Worm (Caenorhabditis elegans) whole organism, midembryonic: ENCODE data around the gene Y66D12A.1.

Experiments used
- T22C8.4 ChIP-seq: fragments of 200-800 bp; sonication (Bioruptor generic); IDR thresholded peaks from 2 replicates; pipeline ENCODE4 v1.3.6; 2022; ENCODE audit warnings: missing genetic modification characterization, missing compliant biosample characterization
- cog-1 ChIP-seq: sonication (generic microtip); optimal IDR thresholded peaks from 2 replicates; lab custom pipeline; 2016; ENCODE audit warnings: missing genetic modification characterization, missing compliant biosample characterization
- flt-1 ChIP-seq: fragments of 200-800 bp; sonication (Bioruptor generic); IDR thresholded peaks from 2 replicates; pipeline ENCODE4 v1.3.6; 2022; ENCODE audit warnings: missing genetic modification characterization, missing compliant biosample characterization
- klf-2 ChIP-seq: fragments of 200-800 bp; sonication (Bioruptor generic); conservative IDR thresholded peaks from 2 replicates; pipeline ENCODE4 v1.3.6; 2022; ENCODE audit warnings: missing genetic modification reagents, missing genetic modification characterization, missing compliant biosample characterization
- med-1 ChIP-seq: sonication (generic microtip); optimal IDR thresholded peaks from 2 replicates; lab custom pipeline; 2017; ENCODE audit warnings: missing genetic modification characterization, mild to moderate bottlenecking, missing compliant biosample characterization, antibody characterized with exemption, missing genetic modification reagents; ENCODE audit not compliant: insufficient read depth
- ref-1 ChIP-seq: fragments of 200-800 bp; sonication (Bioruptor generic); conservative IDR thresholded peaks from 2 replicates; pipeline ENCODE4 v1.3.6; 2022; ENCODE audit warnings: missing genetic modification reagents, missing genetic modification characterization, missing compliant biosample characterization
- tab-1 ChIP-seq: fragments of 200-800 bp; sonication (Bioruptor generic); IDR thresholded peaks from 2 replicates; pipeline ENCODE4 v1.3.6; 2022; ENCODE audit warnings: missing genetic modification characterization, missing compliant biosample characterization
- ztf-23 ChIP-seq: fragments of 200-800 bp; sonication (Bioruptor generic); IDR thresholded peaks from 2 replicates; pipeline ENCODE4 v1.3.6; 2022; ENCODE audit warnings: missing genetic modification reagents, missing genetic modification characterization, missing compliant biosample characterization
- ztf-29 ChIP-seq: fragments of 200-800 bp; sonication (Bioruptor generic); IDR thresholded peaks from 2 replicates; pipeline ENCODE4 v1.3.6; 2022; ENCODE audit warnings: missing genetic modification reagents, missing genetic modification characterization, missing compliant biosample characterization

Y66D12A.1 gene

ce11 chrIII:11580428-11580885 lies 27.5 kb upstream of the Y66D12A.1 start, which contains the start of gene Y66D12A.7:
Gene Y66D12A.7 (minus strand): TSS chrIII:11580478.
- TF ChIP-seq tab-1 (GFP tag; lab: Robert Waterston, UW) (no peak), med-1 (GFP tag; lab: Kevin White, UChicago) (no peak), cog-1 (tag; lab: Kevin White, UChicago) (no peak), klf-2 (no peak), ref-1 (GFP tag; lab: Robert Waterston, UW) (no peak), ztf-23 (GFP tag; lab: Robert Waterston, UW) (no peak), ztf-29 (GFP tag; lab: Robert Waterston, UW) (no peak), T22C8.4 (no peak), flt-1 (GFP tag; lab: Robert Waterston, UW) (no peak)

ce11 chrIII:11581372-11581771 lies 26.6 kb upstream of the Y66D12A.1 start, which contains the start of the genes Y66D12A.6 and ceh-92:
Gene Y66D12A.6 (minus strand): TSS chrIII:11581402.
Gene ceh-92 (plus strand): TSS chrIII:11581600.
- TF ChIP-seq cog-1 (tag; lab: Kevin White, UChicago) (no peak), tab-1 (GFP tag; lab: Robert Waterston, UW) (no peak), ztf-23 (GFP tag; lab: Robert Waterston, UW) (no peak), T22C8.4 (no peak), ref-1 (GFP tag; lab: Robert Waterston, UW) (no peak), ztf-29 (GFP tag; lab: Robert Waterston, UW) (no peak), med-1 (GFP tag; lab: Kevin White, UChicago) (no peak)

ce11 chrIII:11582569-11582968 lies 25.4 kb upstream of the Y66D12A.1 start:
- TF ChIP-seq ref-1 (GFP tag; lab: Robert Waterston, UW) (no peak), ztf-29 (GFP tag; lab: Robert Waterston, UW) (no peak), klf-2 (no peak), T22C8.4 (no peak), flt-1 (GFP tag; lab: Robert Waterston, UW) (no peak), cog-1 (tag; lab: Kevin White, UChicago) (no peak), ztf-23 (GFP tag; lab: Robert Waterston, UW) (no peak), med-1 (GFP tag; lab: Kevin White, UChicago) (no peak), tab-1 (GFP tag; lab: Robert Waterston, UW) (no peak)

ce11 chrIII:11588911-11589310 lies 19.1 kb upstream of the Y66D12A.1 start, which contains the start of gene Y66D12A.3:
Gene Y66D12A.3 (plus strand): TSS chrIII:11589211.
- no peak for TF ChIP-seq ref-1 (GFP tag; lab: Robert Waterston, UW)
- TF ChIP-seq ztf-23 (GFP tag; lab: Robert Waterston, UW): no peak
- TF ChIP-seq T22C8.4: no peak
- TF ChIP-seq tab-1 (GFP tag; lab: Robert Waterston, UW): no peak
- no peak for TF ChIP-seq ztf-29 (GFP tag; lab: Robert Waterston, UW)
- TF ChIP-seq cog-1 (tag; lab: Kevin White, UChicago): no peak
- TF ChIP-seq flt-1 (GFP tag; lab: Robert Waterston, UW): no peak
- TF ChIP-seq klf-2: no peak
- TF ChIP-seq med-1 (GFP tag; lab: Kevin White, UChicago): no peak

- TF ChIP-seq cog-1 (tag; lab: Kevin White, UChicago) (no peak), tab-1 (GFP tag; lab: Robert Waterston, UW) (no peak), T22C8.4 (no peak), ref-1 (GFP tag; lab: Robert Waterston, UW) (no peak), ztf-29 (GFP tag; lab: Robert Waterston, UW) (no peak), klf-2 (no peak), ztf-23 (GFP tag; lab: Robert Waterston, UW) (no peak), flt-1 (GFP tag; lab: Robert Waterston, UW) (no peak), med-1 (GFP tag; lab: Kevin White, UChicago) (no peak)
Observed at ce11 chrIII:11589311-11589710, 18.7 kb upstream of the Y66D12A.1 start.

- TF ChIP-seq T22C8.4: no peak
- no peak for TF ChIP-seq ztf-23 (GFP tag; lab: Robert Waterston, UW)
- no peak for TF ChIP-seq tab-1 (GFP tag; lab: Robert Waterston, UW)
- no peak for TF ChIP-seq ref-1 (GFP tag; lab: Robert Waterston, UW)
- no peak for TF ChIP-seq klf-2
- no peak for TF ChIP-seq cog-1 (tag; lab: Kevin White, UChicago)
- TF ChIP-seq ztf-29 (GFP tag; lab: Robert Waterston, UW): no peak
- TF ChIP-seq flt-1 (GFP tag; lab: Robert Waterston, UW): no peak
Observed at ce11 chrIII:11590255-11590654, 17.7 kb upstream of the Y66D12A.1 start.

ce11 chrIII:11592096-11592495 lies 15.9 kb upstream of the Y66D12A.1 start:
- no peak for TF ChIP-seq ref-1 (GFP tag; lab: Robert Waterston, UW)
- TF ChIP-seq T22C8.4: peak; percentile 77
- TF ChIP-seq flt-1 (GFP tag; lab: Robert Waterston, UW): no peak
- TF ChIP-seq ztf-29 (GFP tag; lab: Robert Waterston, UW): no peak

- TF ChIP-seq T22C8.4 (no peak), klf-2 (no peak), ztf-29 (GFP tag; lab: Robert Waterston, UW) (no peak), med-1 (GFP tag; lab: Kevin White, UChicago) (no peak), ref-1 (GFP tag; lab: Robert Waterston, UW) (no peak), cog-1 (tag; lab: Kevin White, UChicago) (no peak), flt-1 (GFP tag; lab: Robert Waterston, UW) (no peak), ztf-23 (GFP tag; lab: Robert Waterston, UW) (no peak), tab-1 (GFP tag; lab: Robert Waterston, UW) (no peak)
Observed at ce11 chrIII:11609568-11609967, 1.6 kb downstream of the Y66D12A.1 start, which contains the start of gene Y66D12A.30. Gene Y66D12A.30 (plus strand): TSS chrIII:11609868.

- TF ChIP-seq tab-1 (GFP tag; lab: Robert Waterston, UW): no peak
- no peak for TF ChIP-seq flt-1 (GFP tag; lab: Robert Waterston, UW)
- no peak for TF ChIP-seq ztf-23 (GFP tag; lab: Robert Waterston, UW)
- TF ChIP-seq T22C8.4: no peak
- TF ChIP-seq klf-2: no peak
- TF ChIP-seq ztf-29 (GFP tag; lab: Robert Waterston, UW): no peak
- TF ChIP-seq ref-1 (GFP tag; lab: Robert Waterston, UW): no peak
- TF ChIP-seq med-1 (GFP tag; lab: Kevin White, UChicago): no peak
- no peak for TF ChIP-seq cog-1 (tag; lab: Kevin White, UChicago)
Observed at ce11 chrIII:11611618-11612247, 3.8 kb downstream of the Y66D12A.1 start.
